Fruit fly (Drosophila melanogaster) whole organism, embryonic: ENCODE data around the gene Spt7.

Source experiments
- ATbp ChIP-seq: fragments of 200-800 bp; sonication (Bioruptor generic); optimal IDR thresholded peaks from 2 replicates; lab custom pipeline; 2017; ENCODE audit warnings: missing biosample characterization, mild to moderate bottlenecking, missing genetic modification characterization, missing genetic modification reagents
- Abd-B ChIP-seq: fragments of 200-800 bp; sonication (Bioruptor generic); optimal IDR thresholded peaks from 2 replicates; lab custom pipeline; 2018; ENCODE audit warnings: missing biosample characterization, mild to moderate bottlenecking, missing genetic modification characterization, moderate library complexity
- CG10959 ChIP-seq: fragments of 200-800 bp; sonication (Bioruptor generic); IDR thresholded peaks from 2 replicates; pipeline ENCODE4 v1.3.6; 2022; ENCODE audit warnings: missing biosample characterization, missing genetic modification characterization
- CG11398 ChIP-seq: fragments of 200-800 bp; sonication (Bioruptor generic); optimal IDR thresholded peaks from 2 replicates; lab custom pipeline; 2016; ENCODE audit warnings: missing biosample characterization, missing genetic modification characterization
- CG12299 ChIP-seq: fragments of 200-800 bp; sonication (Bioruptor generic); optimal IDR thresholded peaks from 2 replicates; lab custom pipeline; 2018; ENCODE audit warnings: missing biosample characterization, mild to moderate bottlenecking, missing genetic modification characterization
- CG15011 ChIP-seq: fragments of 200-800 bp; sonication (Bioruptor generic); optimal IDR thresholded peaks from 3 replicates; lab custom pipeline; 2018; ENCODE audit warnings: missing biosample characterization, mild to moderate bottlenecking, missing genetic modification characterization
- CG15514 ChIP-seq: fragments of 200-800 bp; sonication (Bioruptor generic); optimal IDR thresholded peaks from 3 replicates; lab custom pipeline; 2017; ENCODE audit warnings: missing biosample characterization, missing genetic modification characterization, mild to moderate bottlenecking, moderate library complexity, missing genetic modification reagents
- CG15601 ChIP-seq: fragments of 200-800 bp; sonication (Bioruptor generic); optimal IDR thresholded peaks from 3 replicates; lab custom pipeline; 2019; ENCODE audit warnings: missing biosample characterization, mild to moderate bottlenecking, missing genetic modification characterization, moderate library complexity
- CG18011 ChIP-seq: fragments of 200-800 bp; sonication (Bioruptor generic); optimal IDR thresholded peaks from 2 replicates; lab custom pipeline; 2017; ENCODE audit warnings: missing biosample characterization, missing genetic modification characterization, mild to moderate bottlenecking, moderate library complexity, missing genotype
- CG2712 ChIP-seq: fragments of 200-800 bp; optimal IDR thresholded peaks from 3 replicates; lab custom pipeline; 2019; ENCODE audit warnings: missing biosample characterization, mild to moderate bottlenecking, missing genetic modification characterization, moderate library complexity
- CG3065 ChIP-seq: fragments of 200-800 bp; sonication (Bioruptor generic); optimal IDR thresholded peaks from 2 replicates; lab custom pipeline; 2016; ENCODE audit warnings: missing biosample characterization, missing genetic modification characterization
- CG4820 ChIP-seq: fragments of 200-800 bp; sonication (Bioruptor generic); optimal IDR thresholded peaks from 3 replicates; lab custom pipeline; 2016; ENCODE audit warnings: missing biosample characterization, missing genetic modification characterization
- CG6854 ChIP-seq: fragments of 200-800 bp; sonication (Bioruptor generic); optimal IDR thresholded peaks from 3 replicates; lab custom pipeline; 2017; ENCODE audit warnings: missing biosample characterization, mild to moderate bottlenecking, missing genetic modification characterization
- CG7357 ChIP-seq: fragments of 200-800 bp; sonication (Bioruptor generic); IDR thresholded peaks from 3 replicates; pipeline ENCODE4 v1.3.6; 2022; ENCODE audit warnings: missing biosample characterization, missing genetic modification characterization
- CG7372 ChIP-seq: fragments of 200-800 bp; sonication (Bioruptor generic); IDR thresholded peaks from 2 replicates; pipeline ENCODE4 v1.3.6; 2022; ENCODE audit warnings: missing biosample characterization, missing genetic modification characterization
- CG7928 ChIP-seq: fragments of 200-800 bp; sonication (Bioruptor generic); optimal IDR thresholded peaks from 2 replicates; lab custom pipeline; 2017; ENCODE audit warnings: missing biosample characterization, mild to moderate bottlenecking, missing genetic modification characterization
- CG7963 ChIP-seq: fragments of 200-800 bp; sonication (Bioruptor generic); IDR thresholded peaks from 3 replicates; pipeline ENCODE4 v1.3.6; 2022; ENCODE audit warnings: missing biosample characterization, missing genetic modification characterization; ENCODE audit not compliant: partially characterized antibody
- CG8359 ChIP-seq: fragments of 200-800 bp; sonication (Bioruptor generic); optimal IDR thresholded peaks from 2 replicates; lab custom pipeline; 2017; ENCODE audit warnings: missing biosample characterization, mild to moderate bottlenecking, missing genetic modification characterization, borderline replicate concordance
- CG9215 ChIP-seq: fragments of 200-800 bp; sonication (Bioruptor generic); IDR thresholded peaks from 2 replicates; pipeline ENCODE4 v1.3.6; 2022; ENCODE audit warnings: missing biosample characterization, missing genetic modification characterization
- CG9609 ChIP-seq: fragments of 200-800 bp; sonication (Bioruptor generic); optimal IDR thresholded peaks from 3 replicates; lab custom pipeline; 2016; ENCODE audit warnings: missing biosample characterization, missing genetic modification characterization
- CG9797 ChIP-seq: fragments of 200-800 bp; sonication (Bioruptor generic); optimal IDR thresholded peaks from 3 replicates; lab custom pipeline; 2018; ENCODE audit warnings: missing biosample characterization, mild to moderate bottlenecking, missing genetic modification characterization
- CG9876 ChIP-seq: fragments of 200-800 bp; sonication (Bioruptor generic); optimal IDR thresholded peaks from 2 replicates; lab custom pipeline; 2016; ENCODE audit warnings: missing biosample characterization, missing genetic modification characterization
- CHES-1-like ChIP-seq: fragments of 200-800 bp; sonication (Bioruptor generic); optimal IDR thresholded peaks from 2 replicates; lab custom pipeline; 2016; ENCODE audit warnings: missing biosample characterization, missing genetic modification characterization
- CoRest ChIP-seq: fragments of 200-800 bp; sonication (Bioruptor generic); optimal IDR thresholded peaks from 3 replicates; lab custom pipeline; 2018; ENCODE audit warnings: missing biosample characterization, mild to moderate bottlenecking, missing genetic modification characterization, moderate library complexity
- Dek ChIP-seq: fragments of 200-800 bp; sonication (Bioruptor generic); optimal IDR thresholded peaks from 3 replicates; lab custom pipeline; 2019; ENCODE audit warnings: missing biosample characterization, mild to moderate bottlenecking, missing genetic modification characterization, moderate library complexity
- Gsc ChIP-seq: fragments of 200-800 bp; sonication (Bioruptor generic); IDR thresholded peaks from 2 replicates; pipeline ENCODE4 v1.3.6; 2022; ENCODE audit warnings: missing biosample characterization, missing genetic modification characterization
- HLH54F ChIP-seq: fragments of 200-800 bp; sonication (Bioruptor generic); optimal IDR thresholded peaks from 3 replicates; lab custom pipeline; 2016; ENCODE audit warnings: missing biosample characterization, missing genetic modification characterization
- Hmx ChIP-seq: fragments of 200-800 bp; sonication (Bioruptor generic); optimal IDR thresholded peaks from 2 replicates; lab custom pipeline; 2016; ENCODE audit warnings: missing biosample characterization, missing genetic modification characterization
- Hr51 ChIP-seq, 2 experiments: fragments of 200-800 bp; sonication (Bioruptor generic); optimal IDR thresholded peaks; 2 replicates in 1 of 2; 3 replicates in 1 of 2; lab custom pipeline; 2016 to 2018; ENCODE audit warnings: missing biosample characterization in 2 of 2, missing genetic modification characterization in 2 of 2, mild to moderate bottlenecking in 1 of 2, moderate library complexity in 1 of 2
- Jarid2 ChIP-seq: fragments of 200-800 bp; sonication (Bioruptor generic); optimal IDR thresholded peaks from 3 replicates; lab custom pipeline; 2017; ENCODE audit warnings: mild to moderate bottlenecking, missing biosample characterization, missing genetic modification reagents, missing genetic modification characterization
- Lpt ChIP-seq: fragments of >200 bp; optimal IDR thresholded peaks from 2 replicates; lab custom pipeline; 2018; ENCODE audit warnings: missing biosample characterization, missing genetic modification characterization
- NK7.1 ChIP-seq: fragments of 200-800 bp; sonication (Bioruptor generic); optimal IDR thresholded peaks from 3 replicates; lab custom pipeline; 2016; ENCODE audit warnings: missing biosample characterization, missing genetic modification characterization
- Nf-YB ChIP-seq: fragments of 200-800 bp; sonication (Bioruptor generic); optimal IDR thresholded peaks from 3 replicates; lab custom pipeline; 2019; ENCODE audit warnings: missing biosample characterization, mild to moderate bottlenecking, missing genetic modification characterization, moderate library complexity
- Oli ChIP-seq: fragments of 200-800 bp; sonication (Bioruptor generic); optimal IDR thresholded peaks from 2 replicates; lab custom pipeline; 2018; ENCODE audit warnings: missing biosample characterization, mild to moderate bottlenecking, missing genetic modification characterization, moderate library complexity
- Sin3A ChIP-seq: fragments of >200 bp; optimal IDR thresholded peaks from 2 replicates; lab custom pipeline; 2018
- Stat92E ChIP-seq, 3 experiments: fragments of >200 bp in 2 of 3; fragments of 200-800 bp in 1 of 3; sonication (Bioruptor generic) in 1 of 3; optimal IDR thresholded peaks; 2 replicates each; lab custom pipeline; 2017 to 2019; ENCODE audit warnings: missing biosample characterization in 3 of 3, missing genetic modification characterization in 3 of 3, mild to moderate bottlenecking in 1 of 3, moderate library complexity in 1 of 3
- Usf ChIP-seq: fragments of 200-800 bp; sonication (Bioruptor generic); optimal IDR thresholded peaks from 2 replicates; lab custom pipeline; 2017; ENCODE audit warnings: missing genotype, missing biosample characterization, missing genetic modification characterization
- Vsx1 ChIP-seq: fragments of 200-800 bp; sonication (Bioruptor generic); optimal IDR thresholded peaks from 2 replicates; lab custom pipeline; 2017; ENCODE audit warnings: missing biosample characterization, mild to moderate bottlenecking, missing genetic modification characterization, missing genetic modification reagents
- al ChIP-seq: fragments of 200-800 bp; sonication (Bioruptor generic); IDR thresholded peaks from 2 replicates; pipeline ENCODE4 v1.3.6; 2022; ENCODE audit warnings: missing biosample characterization, missing genetic modification characterization
- da ChIP-seq: fragments of 200-800 bp; sonication (Bioruptor generic); optimal IDR thresholded peaks from 2 replicates; lab custom pipeline; 2016; ENCODE audit warnings: missing biosample characterization, missing genetic modification characterization
- gfzf ChIP-seq: fragments of 200-800 bp; sonication (Bioruptor generic); optimal IDR thresholded peaks from 2 replicates; lab custom pipeline; 2016; ENCODE audit warnings: missing biosample characterization, mild to moderate bottlenecking, missing genetic modification characterization, moderate library complexity
- h ChIP-seq: fragments of >200 bp; optimal IDR thresholded peaks from 2 replicates; lab custom pipeline; 2017
- pum ChIP-seq: fragments of 200-800 bp; sonication (Bioruptor generic); optimal IDR thresholded peaks from 2 replicates; lab custom pipeline; 2016; ENCODE audit warnings: missing biosample characterization, missing genetic modification characterization
- rib ChIP-seq: fragments of 200-800 bp; sonication (Bioruptor generic); IDR thresholded peaks from 2 replicates; pipeline ENCODE4 v1.3.6; 2022; ENCODE audit warnings: missing biosample characterization, missing genetic modification characterization
- row ChIP-seq: fragments of 200-800 bp; sonication (Bioruptor generic); IDR thresholded peaks from 3 replicates; pipeline ENCODE4 v1.3.6; 2022; ENCODE audit warnings: missing biosample characterization, missing genetic modification characterization
- salm ChIP-seq: fragments of 200-800 bp; sonication (Bioruptor generic); optimal IDR thresholded peaks from 2 replicates; lab custom pipeline; 2018; ENCODE audit warnings: missing biosample characterization, mild to moderate bottlenecking, missing genetic modification characterization
- sens-2 ChIP-seq: fragments of 200-800 bp; sonication (Bioruptor generic); IDR thresholded peaks from 2 replicates; pipeline ENCODE4 v1.3.6; 2022; ENCODE audit warnings: missing biosample characterization, missing genetic modification characterization
- sim ChIP-seq: fragments of 200-800 bp; sonication (Bioruptor generic); IDR thresholded peaks from 2 replicates; pipeline ENCODE4 v1.3.6; 2022; ENCODE audit warnings: missing biosample characterization, missing genetic modification characterization
- slp2 ChIP-seq: fragments of 200-800 bp; sonication (Bioruptor generic); optimal IDR thresholded peaks from 2 replicates; lab custom pipeline; 2016; ENCODE audit warnings: missing biosample characterization, missing genetic modification characterization
- yki ChIP-seq: fragments of >200 bp; optimal IDR thresholded peaks from 3 replicates; lab custom pipeline; 2018
- zen ChIP-seq: fragments of 200-800 bp; sonication (Bioruptor generic); optimal IDR thresholded peaks from 3 replicates; lab custom pipeline; 2018; ENCODE audit warnings: missing biosample characterization, mild to moderate bottlenecking, missing genetic modification characterization, moderate library complexity
- zfh1 ChIP-seq: fragments of 200-800 bp; sonication (Bioruptor generic); IDR thresholded peaks from 3 replicates; pipeline ENCODE4 v1.3.6; 2022; ENCODE audit warnings: missing biosample characterization, missing genetic modification characterization

Spt7 gene

DNA sequence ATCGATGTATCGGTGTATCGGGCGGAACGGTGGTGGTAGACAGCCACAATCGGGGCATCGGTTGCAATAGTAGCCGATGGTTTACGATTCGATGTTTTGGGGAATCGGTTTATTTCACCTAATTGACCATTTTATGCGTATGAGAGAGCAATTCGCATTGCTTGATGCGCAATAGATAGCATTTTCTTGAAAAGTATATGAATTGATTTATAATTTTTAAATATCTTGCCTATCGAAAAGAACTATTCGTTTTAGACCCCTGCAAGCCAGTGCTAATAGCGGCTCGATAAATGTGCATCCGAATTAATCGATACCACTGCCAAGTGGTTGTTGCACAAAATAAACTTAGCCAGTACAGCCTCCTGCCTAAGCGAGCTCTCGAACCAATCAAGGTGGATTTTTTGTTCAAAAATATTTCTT lies 37.0 kb downstream of the Spt7 start, which contains the start of gene mnb (continued):
- TF ChIP-seq NK7.1 (no peak), HLH54F (GFP tag; lab: Kevin White, UChicago) (peak; percentile 8), pum (GFP tag; lab: Kevin White, UChicago) (no peak), rib (GFP tag; lab: Robert Waterston, UW) (no peak), Dek (tag; lab: Kevin White, UChicago) (no peak), slp2 (GFP tag; lab: Kevin White, UChicago) (no peak), CG2712 (tag; lab: Kevin White, UChicago) (no peak), CG7963 (GFP tag; lab: Robert Waterston, UW) (peak; percentile 97), CG8359 (GFP tag; lab: Kevin White, UChicago) (no peak), CoRest (tag; lab: Kevin White, UChicago) (peak; percentile 55), CG6854 (GFP tag; lab: Kevin White, UChicago) (no peak), sim (no peak), al (GFP tag; lab: Robert Waterston, UW) (no peak), salm (no peak), CG18011 (GFP tag; lab: Kevin White, UChicago) (no peak), Stat92E (GFP tag; optimal IDR thresholded peaks at IDR 0.05; lab: Kevin White, UChicago) (peak in 1 of 3 experiments; percentile 33), CG7928 (no peak), Nf-YB (GFP tag; lab: Kevin White, UChicago) (no peak), Lpt (no peak), sens-2 (GFP tag; lab: Robert Waterston, UW) (no peak), CG9609 (no peak), Jarid2 (GFP tag; lab: Kevin White, UChicago) (no peak), CG9215 (GFP tag; lab: Robert Waterston, UW) (peak; percentile 38; the same call in 1 of the 2 replicates), CG12299 (tag; lab: Kevin White, UChicago) (no peak), CG7357 (no peak), Usf (GFP tag; lab: Kevin White, UChicago) (no peak), CG7372 (no peak), CG15514 (GFP tag; lab: Kevin White, UChicago) (peak; percentile 52), Abd-B (GFP tag; lab: Kevin White, UChicago) (peak; percentile 2), gfzf (GFP tag; lab: Kevin White, UChicago) (peak; percentile 55), Gsc (GFP tag; lab: Robert Waterston, UW) (no peak), h (lab: Kevin White, UChicago) (no peak), yki (lab: Kevin White, UChicago) (no peak), Vsx1 (GFP tag; lab: Kevin White, UChicago) (no peak), CG15011 (GFP tag; lab: Kevin White, UChicago) (no peak), CG11398 (no peak), Oli (no peak), CG3065 (no peak), Sin3A (lab: Kevin White, UChicago) (peak; percentile 97), CG9797 (peak; percentile 58), CG4820 (GFP tag; lab: Kevin White, UChicago) (no peak), CG10959 (GFP tag; lab: Robert Waterston, UW) (no peak), da (no peak), Hr51 (GFP tag; optimal IDR thresholded peaks at IDR 0.05; lab: Kevin White, UChicago) (no peak), Hmx (GFP tag; lab: Kevin White, UChicago) (no peak), ATbp (GFP tag; lab: Kevin White, UChicago) (no peak), CHES-1-like (GFP tag; lab: Kevin White, UChicago) (no peak), zfh1 (no peak), CG9876 (GFP tag; lab: Kevin White, UChicago) (no peak), CG15601 (tag; lab: Kevin White, UChicago) (peak; percentile 10), zen (peak; percentile 4), row (GFP tag; lab: Robert Waterston, UW) (peak; percentile 63)
